Fruit fly (Drosophila melanogaster): ENCODE data around the gene Lrr47.

Lrr47 gene

DNA sequence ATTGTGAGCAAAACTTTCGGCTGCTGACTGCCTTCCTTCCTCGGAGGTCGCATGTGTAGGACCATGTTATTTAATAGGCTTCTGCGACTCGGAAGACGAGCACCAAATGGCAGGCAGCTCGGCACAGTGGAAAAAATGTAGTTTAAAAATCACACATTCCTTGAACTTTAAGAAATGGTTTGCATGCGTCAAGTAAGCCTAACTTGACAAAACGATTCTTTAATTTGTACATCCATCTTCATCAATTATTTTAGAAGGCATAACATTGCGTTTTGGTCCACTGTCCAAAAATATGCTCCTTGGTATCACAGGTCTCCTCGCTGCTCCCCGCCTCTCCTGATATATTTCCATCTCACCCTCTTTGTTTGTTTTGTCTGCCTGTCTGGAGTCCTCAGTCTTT is 48.5 kb downstream of the Lrr47 start (continued):
- TF ChIP-seq CG11902 (GFP tag; optimal IDR thresholded peaks at IDR 0.05) (no peak), CG1621 (tag; optimal IDR thresholded peaks at IDR 0.05) (peak; percentile 55), CG8632 (GFP tag; optimal IDR thresholded peaks at IDR 0.05) (no peak), CG15336 (GFP tag; IDR thresholded peaks at IDR 0.05) (no peak), CG6163 (GFP tag; IDR thresholded peaks at IDR 0.05) (peak; percentile 61), CG6808 (GFP tag; optimal IDR thresholded peaks at IDR 0.05) (peak; percentile 20), Eip78C (GFP tag) (peak; percentile 66), CG7368 (GFP tag; optimal IDR thresholded peaks at IDR 0.05) (peak; percentile 3), fd59A (GFP tag; optimal IDR thresholded peaks at IDR 0.05) (peak; percentile 37), CG9139 (GFP tag; optimal IDR thresholded peaks at IDR 0.05) (no peak), CG11762 (GFP tag; optimal IDR thresholded peaks at IDR 0.05; ENCODE audit: insufficient read depth) (no peak), ss (GFP tag; optimal IDR thresholded peaks at IDR 0.05) (peak in 1 of 2 experiments; percentile 60), CG3919 (GFP tag; optimal IDR thresholded peaks at IDR 0.05) (peak; percentile 47), acj6 (GFP tag; optimal IDR thresholded peaks at IDR 0.05) (peak; percentile 17)

DNA sequence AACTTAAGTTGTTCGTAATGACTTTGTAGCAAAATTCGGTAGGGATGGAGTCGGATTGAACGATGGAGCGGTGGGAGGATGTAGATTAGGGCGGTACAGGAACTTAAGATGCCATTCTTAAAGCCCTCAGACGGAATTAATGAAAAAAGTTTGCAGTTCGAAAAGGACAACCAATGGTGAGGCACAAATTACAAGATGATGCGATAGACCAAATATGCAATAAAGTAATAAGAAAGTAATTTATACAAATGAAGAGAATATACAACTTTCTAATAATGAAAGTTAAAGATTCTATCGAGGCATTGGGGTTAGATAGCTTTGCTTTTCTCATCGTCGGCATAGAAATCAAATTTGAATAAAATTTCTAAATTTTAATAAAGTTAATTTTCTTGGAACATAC is 49.8 kb downstream of the Lrr47 start, which contains the start of gene CG6138:
Gene CG6138 (plus strand): TSS at position 301 of the 400 bp plus-strand sequence.
- TF ChIP-seq Eip78C (GFP tag) (no peak), cyc (GFP tag; optimal IDR thresholded peaks at IDR 0.05) (no peak), Hr39 (GFP tag; optimal IDR thresholded peaks at IDR 0.05) (no peak), Ets21C (GFP tag; optimal IDR thresholded peaks at IDR 0.05) (no peak), CG8319 (GFP tag; optimal IDR thresholded peaks at IDR 0.05) (no peak), dac (GFP tag; optimal IDR thresholded peaks at IDR 0.05) (no peak), CG6276 (GFP tag; optimal IDR thresholded peaks at IDR 0.05) (no peak), Blimp-1 (GFP tag; optimal IDR thresholded peaks at IDR 0.05) (no peak), CG6792 (GFP tag; optimal IDR thresholded peaks at IDR 0.05) (no peak), Ets96B (tag; optimal IDR thresholded peaks at IDR 0.05) (no peak), Gug (GFP tag; IDR thresholded peaks at IDR 0.05) (no peak), CG10669 (GFP tag; optimal IDR thresholded peaks at IDR 0.05) (no peak), vri (GFP tag; optimal IDR thresholded peaks at IDR 0.05) (no peak), CG16779 (tag; optimal IDR thresholded peaks at IDR 0.05) (no peak), Eip93F (GFP tag; optimal IDR thresholded peaks at IDR 0.05) (no peak), CG3032 (tag; optimal IDR thresholded peaks at IDR 0.05) (no peak)
